Fruit fly (Drosophila melanogaster): ENCODE measurements around the gene CG17075.
A peak's percentile ranks its signal among the peaks of the same experiment; 100 is the strongest.

CG17075 gene

dm6 chr2L:223351-223750 lies 44.0 kb downstream of the CG17075 start (continued):
- TF ChIP-seq CG12942 (GFP tag; optimal IDR thresholded peaks at IDR 0.05): peak; percentile 69
- TF ChIP-seq CG15011 (GFP tag; optimal IDR thresholded peaks at IDR 0.05): peak; percentile 37
- peak; percentile 40 for TF ChIP-seq CG14965 (GFP tag; optimal IDR thresholded peaks at IDR 0.05; ENCODE audit: borderline replicate concordance)
- peak; percentile 40 for TF ChIP-seq pho (GFP tag; optimal IDR thresholded peaks at IDR 0.05)
- TF ChIP-seq Jarid2 (GFP tag; optimal IDR thresholded peaks at IDR 0.05): peak; percentile 36
- TF ChIP-seq chinmo (GFP tag; IDR thresholded peaks at IDR 0.05; ENCODE audit: partially characterized antibody): no peak
- TF ChIP-seq CG9932 (GFP tag; IDR thresholded peaks at IDR 0.05): peak; percentile 39; the same call in 1 of the 2 replicates
- TF ChIP-seq fu2 (GFP tag; optimal IDR thresholded peaks at IDR 0.05): peak; percentile 53
- TF ChIP-seq salm (tag; optimal IDR thresholded peaks at IDR 0.05): peak; percentile 81
- peak; percentile 84 for TF ChIP-seq CG7839 (tag; optimal IDR thresholded peaks at IDR 0.05)
- TF ChIP-seq CG6272 (GFP tag; IDR thresholded peaks at IDR 0.05): peak; percentile 65
- TF ChIP-seq fd102C (GFP tag; optimal IDR thresholded peaks at IDR 0.05): peak; percentile 61
- TF ChIP-seq CG17802 (tag; optimal IDR thresholded peaks at IDR 0.05): peak; percentile 70
- TF ChIP-seq disco-r (GFP tag; optimal IDR thresholded peaks at IDR 0.05): peak; percentile 73
- TF ChIP-seq bcd (GFP tag; optimal IDR thresholded peaks at IDR 0.05): peak; percentile 83
- TF ChIP-seq CG4707 (GFP tag; optimal IDR thresholded peaks at IDR 0.05): peak; percentile 98
- no peak for TF ChIP-seq gsb (GFP tag; IDR thresholded peaks at IDR 0.05)
- peak; percentile 63 for TF ChIP-seq CG11398 (GFP tag; optimal IDR thresholded peaks at IDR 0.05)
- peak; percentile 87 for TF ChIP-seq ranshi (GFP tag; IDR thresholded peaks at IDR 0.05)
- peak; percentile 73 for TF ChIP-seq Bdp1 (GFP tag; optimal IDR thresholded peaks at IDR 0.05)
- peak; percentile 80 for TF ChIP-seq E2f1 (GFP tag; IDR thresholded peaks at IDR 0.05)
- TF ChIP-seq zen (tag; optimal IDR thresholded peaks at IDR 0.05): peak; percentile 75
- TF ChIP-seq CG11093 (GFP tag; IDR thresholded peaks at IDR 0.05): peak; percentile 86
- TF ChIP-seq stc (GFP tag; IDR thresholded peaks at IDR 0.05): peak; percentile 93
- TF ChIP-seq Hsf (GFP tag; optimal IDR thresholded peaks at IDR 0.05): peak; percentile 89
- TF ChIP-seq Fer1 (GFP tag; optimal IDR thresholded peaks at IDR 0.05): peak; percentile 51
- TF ChIP-seq Rx (GFP tag; IDR thresholded peaks at IDR 0.05): peak; percentile 93
- no peak for TF ChIP-seq grn (GFP tag; optimal IDR thresholded peaks at IDR 0.05)
- peak; percentile 79 for TF ChIP-seq CG18599 (GFP tag; optimal IDR thresholded peaks at IDR 0.05)
- TF ChIP-seq CG8089 (GFP tag; optimal IDR thresholded peaks at IDR 0.05): peak; percentile 82
- peak; percentile 53 for TF ChIP-seq al (GFP tag; IDR thresholded peaks at IDR 0.05)
- TF ChIP-seq CG15601 (tag; optimal IDR thresholded peaks at IDR 0.05): peak; percentile 81
- peak; percentile 49; the same call in 1 of the 2 replicates for TF ChIP-seq toy (GFP tag; IDR thresholded peaks at IDR 0.05)

dm6 chr2L:222867-223266 lies 44.4 kb downstream of the CG17075 start:
- TF ChIP-seq fd102C (GFP tag; optimal IDR thresholded peaks at IDR 0.05): no peak
- no peak for TF ChIP-seq Usf (GFP tag; optimal IDR thresholded peaks at IDR 0.05)
- no peak for TF ChIP-seq Fer3 (tag; optimal IDR thresholded peaks at IDR 0.05)
- TF ChIP-seq oc (tag; optimal IDR thresholded peaks at IDR 0.05): no peak
- TF ChIP-seq bab2 (GFP tag; optimal IDR thresholded peaks at IDR 0.05): no peak
- TF ChIP-seq CG31441 (GFP tag; IDR thresholded peaks at IDR 0.05): no peak
- TF ChIP-seq Hr3 (GFP tag; optimal IDR thresholded peaks at IDR 0.05): no peak
- TF ChIP-seq fd96Cb (tag; optimal IDR thresholded peaks at IDR 0.05): no peak
- no peak for TF ChIP-seq Dll (GFP tag; IDR thresholded peaks at IDR 0.05; ENCODE audit: partially characterized antibody)
- no peak for TF ChIP-seq Hmx (GFP tag; optimal IDR thresholded peaks at IDR 0.05)
- no peak for TF ChIP-seq CG14965 (GFP tag; optimal IDR thresholded peaks at IDR 0.05; ENCODE audit: borderline replicate concordance)
- TF ChIP-seq Stat92E (GFP tag; optimal IDR thresholded peaks at IDR 0.05): no peak
- no peak for TF ChIP-seq CG32772 (GFP tag; IDR thresholded peaks at IDR 0.05)
- no peak for TF ChIP-seq CG4424 (GFP tag; optimal IDR thresholded peaks at IDR 0.05)
- TF ChIP-seq Hand (GFP tag; optimal IDR thresholded peaks at IDR 0.05): no peak
- no peak for TF ChIP-seq Sox100B (GFP tag; optimal IDR thresholded peaks at IDR 0.05)
- peak; percentile 49 for TF ChIP-seq cg (GFP tag; optimal IDR thresholded peaks at IDR 0.05)
- TF ChIP-seq chinmo (GFP tag; IDR thresholded peaks at IDR 0.05; ENCODE audit: partially characterized antibody): no peak
- TF ChIP-seq CG7987 (GFP tag; optimal IDR thresholded peaks at IDR 0.05): no peak
- TF ChIP-seq Mrtf (GFP tag; IDR thresholded peaks at IDR 0.05): no peak
- no peak for TF ChIP-seq NFAT (GFP tag; IDR thresholded peaks at IDR 0.05)
- TF ChIP-seq CG15479 (GFP tag; optimal IDR thresholded peaks at IDR 0.05): peak; percentile 92
